Fruit fly (Drosophila melanogaster): ENCODE results near the gene CG13375.

Gene CG13375

dm6 chrX:279097-279727 lies 15.6 kb downstream of the CG13375 start, which contains the start of the genes CG3777 and ewg (continued):
- TF ChIP-seq CG10274 (GFP tag; optimal IDR thresholded peaks at IDR 0.05), result no peak
- no peak for TF ChIP-seq Bteb2 (GFP tag; optimal IDR thresholded peaks at IDR 0.05)
- peak; percentile 52; the same call in 1 of the 3 replicates for TF ChIP-seq CG2199 (GFP tag; IDR thresholded peaks at IDR 0.05)
- no peak for TF ChIP-seq sima (GFP tag; optimal IDR thresholded peaks at IDR 0.05)
- no peak for TF ChIP-seq C15 (GFP tag; IDR thresholded peaks at IDR 0.05)
- TF ChIP-seq grn (GFP tag; optimal IDR thresholded peaks at IDR 0.05), result no peak
- TF ChIP-seq CG10267 (tag; optimal IDR thresholded peaks at IDR 0.05), result peak; percentile 32
- TF ChIP-seq dati (GFP tag; IDR thresholded peaks at IDR 0.05), result no peak
- TF ChIP-seq CG17328 (GFP tag; IDR thresholded peaks at IDR 0.05), result no peak
- no peak for TF ChIP-seq CG15269 (tag; optimal IDR thresholded peaks at IDR 0.05)
- no peak for TF ChIP-seq CG17802 (tag; optimal IDR thresholded peaks at IDR 0.05)
- TF ChIP-seq Gsc (GFP tag; IDR thresholded peaks at IDR 0.05), result no peak
- TF ChIP-seq pita (GFP tag; optimal IDR thresholded peaks at IDR 0.05), result no peak
- TF ChIP-seq CG8281 (tag; optimal IDR thresholded peaks at IDR 0.05), result no peak
- no peak for TF ChIP-seq crc (GFP tag; optimal IDR thresholded peaks at IDR 0.05)
- TF ChIP-seq Doc2 (GFP tag; IDR thresholded peaks at IDR 0.05), result no peak
- peak; percentile 78 for TF ChIP-seq E2f2 (GFP tag; IDR thresholded peaks at IDR 0.05)
- peak; percentile 3 for TF ChIP-seq caup (GFP tag; optimal IDR thresholded peaks at IDR 0.05; ENCODE audit: severe bottlenecking)
- peak; percentile 70 for TF ChIP-seq CG12659 (GFP tag; optimal IDR thresholded peaks at IDR 0.05)
- TF ChIP-seq Sry-δ (GFP tag; optimal IDR thresholded peaks at IDR 0.05), result peak; percentile 87
- TF ChIP-seq D19A (tag; optimal IDR thresholded peaks at IDR 0.05), result peak; percentile 13
- TF ChIP-seq vnd (GFP tag; IDR thresholded peaks at IDR 0.05; ENCODE audit: partially characterized antibody), result peak; percentile 95
- TF ChIP-seq pros (GFP tag; optimal IDR thresholded peaks at IDR 0.05), result no peak
- TF ChIP-seq fd96Cb (tag; optimal IDR thresholded peaks at IDR 0.05), result no peak
- TF ChIP-seq Nf-YC (tag; optimal IDR thresholded peaks at IDR 0.05), result no peak
- peak; percentile 24 for TF ChIP-seq nom (GFP tag; optimal IDR thresholded peaks at IDR 0.05)
- TF ChIP-seq org-1 (GFP tag; optimal IDR thresholded peaks at IDR 0.05), result no peak
- TF ChIP-seq ranshi (GFP tag; IDR thresholded peaks at IDR 0.05), result no peak
- TF ChIP-seq CG13894 (tag; optimal IDR thresholded peaks at IDR 0.05), result peak; percentile 39
- TF ChIP-seq gro (GFP tag; optimal IDR thresholded peaks at IDR 0.05), result peak; percentile 22
- no peak for TF ChIP-seq tll (GFP tag; optimal IDR thresholded peaks at IDR 0.05)
- no peak for TF ChIP-seq CG3407 (GFP tag; optimal IDR thresholded peaks at IDR 0.05)
- peak; percentile 63 for TF ChIP-seq Myb (GFP tag; optimal IDR thresholded peaks at IDR 0.05)
- peak; percentile 96 for TF ChIP-seq CG10431 (GFP tag; optimal IDR thresholded peaks at IDR 0.05)
- peak; percentile 77 for TF ChIP-seq sqz (GFP tag; optimal IDR thresholded peaks at IDR 0.05)
- no peak for TF ChIP-seq wor (GFP tag; IDR thresholded peaks at IDR 0.05)
- no peak for TF ChIP-seq Nf-YA (GFP tag; IDR thresholded peaks at IDR 0.05)
- no peak for TF ChIP-seq z (GFP tag; IDR thresholded peaks at IDR 0.05)
- peak; percentile 30 for TF ChIP-seq phol (tag; optimal IDR thresholded peaks at IDR 0.05)
- no peak for TF ChIP-seq sens-2 (GFP tag; IDR thresholded peaks at IDR 0.05)
- TF ChIP-seq CG9797 (GFP tag; optimal IDR thresholded peaks at IDR 0.05), result peak; percentile 93
- TF ChIP-seq CG2116 (GFP tag; optimal IDR thresholded peaks at IDR 0.05), result peak; percentile 84
- no peak for TF ChIP-seq jumu (GFP tag; optimal IDR thresholded peaks at IDR 0.05)
- TF ChIP-seq Dll (GFP tag; IDR thresholded peaks at IDR 0.05; ENCODE audit: partially characterized antibody), result peak; percentile 94
- no peak for TF ChIP-seq CG30431 (GFP tag; optimal IDR thresholded peaks at IDR 0.05)
- no peak for TF ChIP-seq Tbp (GFP tag; optimal IDR thresholded peaks at IDR 0.05)
- peak; percentile 23 for TF ChIP-seq CG12299 (tag; optimal IDR thresholded peaks at IDR 0.05)
- TF ChIP-seq CG4820 (GFP tag; optimal IDR thresholded peaks at IDR 0.05), result no peak
- peak; percentile 87 for TF ChIP-seq cg (GFP tag; optimal IDR thresholded peaks at IDR 0.05)
- peak; percentile 22 for TF ChIP-seq YL-1 (GFP tag; optimal IDR thresholded peaks at IDR 0.05)
